Worm (Caenorhabditis elegans) whole organism, late embryonic: Measurements from ENCODE around the gene C14B9.8.

Source experiments
- C38D4.7 ChIP-seq: fragments of 200-800 bp; sonication (Bioruptor generic); optimal IDR thresholded peaks from 2 replicates; lab custom pipeline; 2018; ENCODE audit warnings: mild to moderate bottlenecking, missing genetic modification characterization, moderate library complexity, missing compliant biosample characterization
- F13H6.1 ChIP-seq: sonication (generic microtip); optimal IDR thresholded peaks from 2 replicates; lab custom pipeline; 2016; ENCODE audit warnings: missing genetic modification characterization, missing compliant biosample characterization
- K02D7.2 ChIP-seq: sonication (generic microtip); optimal IDR thresholded peaks from 2 replicates; lab custom pipeline; 2017; ENCODE audit warnings: mild to moderate bottlenecking, missing genetic modification characterization, missing compliant biosample characterization
- K09A11.1 ChIP-seq: sonication (generic microtip); optimal IDR thresholded peaks from 2 replicates; lab custom pipeline; 2017; ENCODE audit warnings: antibody characterized with exemption, mild to moderate bottlenecking, missing genetic modification characterization, missing compliant biosample characterization; ENCODE audit not compliant: insufficient read depth
- T23F11.4 ChIP-seq: fragments of 200-800 bp; sonication (Bioruptor generic); optimal IDR thresholded peaks from 2 replicates; lab custom pipeline; 2018; ENCODE audit warnings: mild to moderate bottlenecking, missing genetic modification characterization, missing compliant biosample characterization
- Y22D7AL.16 ChIP-seq: sonication (generic microtip); optimal IDR thresholded peaks from 2 replicates; lab custom pipeline; 2016; ENCODE audit warnings: missing genetic modification characterization, missing compliant biosample characterization
- ahr-1 ChIP-seq: sonication (generic microtip); optimal IDR thresholded peaks from 2 replicates; lab custom pipeline; 2016; ENCODE audit warnings: missing genetic modification characterization, missing compliant biosample characterization
- ama-1 ChIP-seq: fragments of 150-350 bp; optimal IDR thresholded peaks from 2 replicates; lab custom pipeline; 2014
- ceh-14 ChIP-seq: sonication (generic microtip); optimal IDR thresholded peaks from 2 replicates; lab custom pipeline; 2016; ENCODE audit warnings: missing genotype, missing genetic modification characterization, missing compliant biosample characterization
- ceh-19 ChIP-seq: fragments of 200-800 bp; sonication (Bioruptor generic); optimal IDR thresholded peaks from 2 replicates; lab custom pipeline; 2018; ENCODE audit warnings: mild to moderate bottlenecking, missing genetic modification characterization, missing compliant biosample characterization
- ceh-22 ChIP-seq: sonication (generic microtip); optimal IDR thresholded peaks from 2 replicates; lab custom pipeline; 2017; ENCODE audit warnings: missing biosample characterization, missing genetic modification characterization
- ceh-24 ChIP-seq: sonication (generic microtip); optimal IDR thresholded peaks from 2 replicates; lab custom pipeline; 2016; ENCODE audit warnings: mild to moderate bottlenecking, missing genetic modification characterization, missing compliant biosample characterization
- ceh-30 ChIP-seq: fragments of 150-350 bp; optimal IDR thresholded peaks from 2 replicates; lab custom pipeline; 2014; ENCODE audit warnings: missing biosample characterization, missing genetic modification characterization
- ceh-31 ChIP-seq: sonication (generic microtip); optimal IDR thresholded peaks from 2 replicates; lab custom pipeline; 2016; ENCODE audit warnings: missing genetic modification characterization, missing compliant biosample characterization
- ceh-45 ChIP-seq: fragments of 200-800 bp; sonication (Bioruptor generic); IDR thresholded peaks from 2 replicates; pipeline ENCODE4 v1.3.6; 2022; ENCODE audit warnings: missing genetic modification reagents, missing genetic modification characterization, missing compliant biosample characterization
- ceh-9 ChIP-seq: sonication (generic microtip); optimal IDR thresholded peaks from 2 replicates; lab custom pipeline; 2016; ENCODE audit warnings: mild to moderate bottlenecking, missing genetic modification characterization, inconsistent platforms, missing compliant biosample characterization
- dmd-4 ChIP-seq: sonication (generic microtip); optimal IDR thresholded peaks from 2 replicates; lab custom pipeline; 2016; ENCODE audit warnings: borderline replicate concordance, missing genetic modification characterization, missing compliant biosample characterization
- dve-1 ChIP-seq: sonication (generic microtip); optimal IDR thresholded peaks from 2 replicates; lab custom pipeline; 2017; ENCODE audit warnings: antibody characterized with exemption, mild to moderate bottlenecking, missing genetic modification characterization, missing compliant biosample characterization
- elt-2 ChIP-seq: sonication (generic microtip); optimal IDR thresholded peaks from 2 replicates; lab custom pipeline; 2016; ENCODE audit warnings: missing genetic modification reagents, missing genetic modification characterization, missing compliant biosample characterization
- elt-4 ChIP-seq: sonication (generic microtip); optimal IDR thresholded peaks from 2 replicates; lab custom pipeline; 2016; ENCODE audit warnings: missing genetic modification characterization, missing compliant biosample characterization
- ets-4 ChIP-seq: sonication (generic microtip); optimal IDR thresholded peaks from 2 replicates; lab custom pipeline; 2016; ENCODE audit warnings: missing genetic modification characterization, missing compliant biosample characterization
- eyg-1 ChIP-seq: sonication (generic microtip); optimal IDR thresholded peaks from 2 replicates; lab custom pipeline; 2016; ENCODE audit warnings: missing genotype, missing genetic modification characterization, missing compliant biosample characterization
- fax-1 ChIP-seq: sonication (generic microtip); optimal IDR thresholded peaks from 2 replicates; lab custom pipeline; 2016; ENCODE audit warnings: missing genotype, missing genetic modification characterization, missing compliant biosample characterization
- fkh-10 ChIP-seq: fragments of 150-350 bp; optimal IDR thresholded peaks from 2 replicates; lab custom pipeline; 2014; ENCODE audit warnings: missing biosample characterization, missing genetic modification reagents, missing genetic modification characterization
- fkh-6 ChIP-seq: sonication (generic microtip); optimal IDR thresholded peaks from 2 replicates; lab custom pipeline; 2016; ENCODE audit warnings: missing genetic modification characterization, missing compliant biosample characterization
- gmeb-2 ChIP-seq: sonication (generic microtip); optimal IDR thresholded peaks from 2 replicates; lab custom pipeline; 2016; ENCODE audit warnings: missing genetic modification characterization, inconsistent platforms, missing compliant biosample characterization
- hlh-15 ChIP-seq: sonication (generic microtip); optimal IDR thresholded peaks from 2 replicates; lab custom pipeline; 2016; ENCODE audit warnings: missing genetic modification characterization, missing compliant biosample characterization
- hlh-6 ChIP-seq: sonication (generic microtip); optimal IDR thresholded peaks from 2 replicates; lab custom pipeline; 2016; ENCODE audit warnings: missing genotype, missing genetic modification characterization, missing compliant biosample characterization
- madf-2 ChIP-seq: sonication (generic microtip); optimal IDR thresholded peaks from 2 replicates; lab custom pipeline; 2017; ENCODE audit warnings: missing genetic modification characterization, missing compliant biosample characterization
- mec-3 ChIP-seq: sonication (generic microtip); optimal IDR thresholded peaks from 2 replicates; lab custom pipeline; 2016; ENCODE audit warnings: borderline replicate concordance, missing genetic modification characterization, missing compliant biosample characterization
- nfya-1 ChIP-seq: sonication (generic microtip); optimal IDR thresholded peaks from 2 replicates; lab custom pipeline; 2017; ENCODE audit warnings: missing genetic modification characterization, mild to moderate bottlenecking, missing compliant biosample characterization, antibody characterized with exemption, moderate library complexity
- nhr-11 ChIP-seq: fragments of 150-350 bp; optimal IDR thresholded peaks from 2 replicates; lab custom pipeline; 2014; ENCODE audit warnings: missing biosample characterization, missing genetic modification characterization
- npax-4 ChIP-seq: sonication (generic microtip); optimal IDR thresholded peaks from 2 replicates; lab custom pipeline; 2016; ENCODE audit warnings: missing genetic modification characterization, missing compliant biosample characterization
- odd-2 ChIP-seq: sonication (generic microtip); optimal IDR thresholded peaks from 2 replicates; lab custom pipeline; 2017; ENCODE audit warnings: antibody characterized with exemption, mild to moderate bottlenecking, missing genetic modification characterization, missing compliant biosample characterization
- pat-9 ChIP-seq: fragments of 200-800 bp; sonication (Bioruptor generic); optimal IDR thresholded peaks from 2 replicates; lab custom pipeline; 2018; ENCODE audit warnings: mild to moderate bottlenecking, missing genetic modification characterization, moderate library complexity, missing compliant biosample characterization
- pha-2 ChIP-seq: sonication (generic microtip); optimal IDR thresholded peaks from 2 replicates; lab custom pipeline; 2017; ENCODE audit warnings: mild to moderate bottlenecking, missing genetic modification characterization, missing compliant biosample characterization
- pha-4 ChIP-seq: fragments of 150-350 bp; optimal IDR thresholded peaks from 2 replicates; lab custom pipeline; 2018; ENCODE audit warnings: missing biosample characterization, missing genetic modification reagents, missing genetic modification characterization
- pqm-1 ChIP-seq: sonication (generic microtip); optimal IDR thresholded peaks from 2 replicates; lab custom pipeline; 2016; ENCODE audit warnings: missing genetic modification characterization, missing compliant biosample characterization
- ref-2 ChIP-seq: sonication (generic microtip); optimal IDR thresholded peaks from 2 replicates; lab custom pipeline; 2016; ENCODE audit warnings: missing genetic modification characterization, missing compliant biosample characterization
- sox-2 ChIP-seq: fragments of 200-800 bp; sonication (Bioruptor generic); IDR thresholded peaks from 2 replicates; pipeline ENCODE4 v1.3.6; 2022; ENCODE audit warnings: missing genetic modification reagents, missing genetic modification characterization, missing compliant biosample characterization
- sox-4 ChIP-seq: sonication (generic microtip); optimal IDR thresholded peaks from 2 replicates; lab custom pipeline; 2017; ENCODE audit warnings: mild to moderate bottlenecking, missing genetic modification characterization, inconsistent platforms, missing compliant biosample characterization
- tbx-2 ChIP-seq: sonication (generic microtip); optimal IDR thresholded peaks from 2 replicates; lab custom pipeline; 2016; ENCODE audit warnings: missing genetic modification characterization, missing compliant biosample characterization
- tbx-7 ChIP-seq: sonication (generic microtip); optimal IDR thresholded peaks from 2 replicates; lab custom pipeline; 2016; ENCODE audit warnings: missing genotype, missing genetic modification characterization, missing compliant biosample characterization
- ttx-3 ChIP-seq: sonication (generic microtip); optimal IDR thresholded peaks from 2 replicates; lab custom pipeline; 2016; ENCODE audit warnings: missing genetic modification reagents, missing genetic modification characterization, missing compliant biosample characterization
- unc-3 ChIP-seq, 2 experiments: fragments of 200-800 bp in 1 of 2; sonication (Bioruptor generic) in 1 of 2; sonication (generic microtip) in 1 of 2; conservative IDR thresholded peaks in 1 of 2; optimal IDR thresholded peaks in 1 of 2; 2 replicates each; pipeline versions ENCODE4 v1.3.6 to Lab custom; 2016 to 2022; ENCODE audit warnings: missing compliant biosample characterization in 2 of 2, missing genetic modification characterization in 2 of 2, missing genetic modification reagents in 1 of 2
- unc-42 ChIP-seq: sonication (generic microtip); optimal IDR thresholded peaks from 2 replicates; lab custom pipeline; 2016; ENCODE audit warnings: missing genotype, missing genetic modification characterization, missing compliant biosample characterization
- unc-55 ChIP-seq: sonication (generic microtip); optimal IDR thresholded peaks from 2 replicates; lab custom pipeline; 2017; ENCODE audit warnings: missing biosample characterization, missing genetic modification reagents, missing genetic modification characterization
- unc-86 ChIP-seq: sonication (generic microtip); optimal IDR thresholded peaks from 2 replicates; lab custom pipeline; 2016; ENCODE audit warnings: missing genetic modification characterization, missing compliant biosample characterization
- zip-5 ChIP-seq: sonication (generic microtip); optimal IDR thresholded peaks from 2 replicates; lab custom pipeline; 2016; ENCODE audit warnings: missing genetic modification characterization, missing compliant biosample characterization
- ztf-16 ChIP-seq: sonication (generic microtip); optimal IDR thresholded peaks from 2 replicates; lab custom pipeline; 2017; ENCODE audit warnings: missing genetic modification characterization, missing compliant biosample characterization

The C14B9.8 gene

ce11 chrIII:8106476-8106875, 38.0 kb downstream of the C14B9.8 start (continued):
- TF ChIP-seq C38D4.7 (GFP tag; lab: Kevin White, UChicago) (peak; percentile 76), ceh-9 (tag; lab: Kevin White, UChicago) (peak; percentile 56), hlh-15 (tag; lab: Kevin White, UChicago) (peak; percentile 1), K02D7.2 (tag; lab: Kevin White, UChicago) (peak; percentile 49), sox-2 (GFP tag; lab: Robert Waterston, UW) (peak; percentile 67), odd-2 (peak; percentile 40), unc-86 (tag; lab: Kevin White, UChicago) (peak; percentile 66), ceh-24 (tag; lab: Kevin White, UChicago) (peak; percentile 35), nfya-1 (peak; percentile 41), fkh-6 (tag; lab: Kevin White, UChicago) (peak; percentile 70), pqm-1 (tag; lab: Kevin White, UChicago) (no peak), fax-1 (peak; percentile 40), dmd-4 (peak; percentile 40), ama-1 (no peak), tbx-7 (tag; lab: Kevin White, UChicago) (peak; percentile 32), unc-42 (peak; percentile 53), ahr-1 (tag; lab: Kevin White, UChicago) (peak; percentile 37), ceh-30 (tag; lab: Kevin White, UChicago) (peak; percentile 20), unc-3 (GFP tag; conservative IDR thresholded peaks at IDR 0.05; lab: Robert Waterston, UW) (0 out of 2 replicates have a peak, but pooled peaks have one; percentile 42), unc-3 (tag; optimal IDR thresholded peaks at IDR 0.05; lab: Kevin White, UChicago) (peak; percentile 56), elt-2 (tag; lab: Kevin White, UChicago) (peak; percentile 71), ceh-31 (peak; percentile 33), F13H6.1 (tag; lab: Kevin White, UChicago) (peak; percentile 53), fkh-10 (GFP tag; lab: Kevin White, UChicago) (peak; percentile 44), nhr-11 (tag; lab: Kevin White, UChicago) (no peak), Y22D7AL.16 (tag; lab: Kevin White, UChicago) (peak; percentile 66), ref-2 (tag; lab: Kevin White, UChicago) (peak; percentile 41), ceh-19 (GFP tag; lab: Kevin White, UChicago) (peak; percentile 71), pat-9 (peak; percentile 67), eyg-1 (tag; lab: Kevin White, UChicago) (peak; percentile 29), ets-4 (no peak), ttx-3 (tag; lab: Kevin White, UChicago) (peak; percentile 58), sox-4 (tag; lab: Kevin White, UChicago) (peak; percentile 67), ceh-14 (tag; lab: Kevin White, UChicago) (peak; percentile 69), mec-3 (tag; lab: Kevin White, UChicago) (no peak), elt-4 (tag; lab: Kevin White, UChicago) (no peak), T23F11.4 (peak; percentile 70), tbx-2 (peak; percentile 76), madf-2 (peak; percentile 65), pha-4 (tag; lab: Kevin White, UChicago) (no peak), dve-1 (no peak), npax-4 (peak; percentile 51), hlh-6 (peak; percentile 83), K09A11.1 (tag; lab: Kevin White, UChicago) (peak; percentile 53), ceh-22 (tag; lab: Kevin White, UChicago) (no peak)

ce11 chrIII:8105771-8106170, 38.7 kb downstream of the C14B9.8 start:
- TF ChIP-seq zip-5 (no peak), T23F11.4 (no peak), K09A11.1 (tag; lab: Kevin White, UChicago) (no peak), ahr-1 (tag; lab: Kevin White, UChicago) (no peak), ttx-3 (tag; lab: Kevin White, UChicago) (no peak), eyg-1 (tag; lab: Kevin White, UChicago) (no peak), elt-2 (tag; lab: Kevin White, UChicago) (no peak), gmeb-2 (tag; lab: Kevin White, UChicago) (no peak), Y22D7AL.16 (tag; lab: Kevin White, UChicago) (no peak), ztf-16 (tag; lab: Kevin White, UChicago) (no peak), sox-2 (GFP tag; lab: Robert Waterston, UW) (no peak), ceh-30 (tag; lab: Kevin White, UChicago) (no peak), dve-1 (no peak), ref-2 (tag; lab: Kevin White, UChicago) (no peak), ceh-45 (no peak), pha-2 (no peak), unc-55 (no peak)
